Worm (Caenorhabditis elegans) whole organism, L3 larva: ENCODE measurements around the gene csn-1.

Experiments
- R02D3.7 ChIP-seq: fragments of 150-350 bp; optimal IDR thresholded peaks from 2 replicates; lab custom pipeline; 2014; ENCODE audit warnings: missing biosample characterization, missing genetic modification characterization
- aly-2 ChIP-seq: fragments of 150-350 bp; optimal IDR thresholded peaks from 2 replicates; lab custom pipeline; 2014; ENCODE audit warnings: missing biosample characterization, missing genetic modification characterization
- ama-1 ChIP-seq: fragments of 150-350 bp; optimal IDR thresholded peaks from 2 replicates; lab custom pipeline; 2018
- ceh-16 ChIP-seq: sonication (generic microtip); optimal IDR thresholded peaks from 2 replicates; lab custom pipeline; 2017; ENCODE audit warnings: missing biosample characterization, missing genetic modification characterization
- daf-12 ChIP-seq: fragments of 150-350 bp; optimal IDR thresholded peaks from 2 replicates; lab custom pipeline; 2014; ENCODE audit warnings: missing biosample characterization, missing genetic modification reagents, missing genetic modification characterization
- egl-27 ChIP-seq: sonication (generic microtip); optimal IDR thresholded peaks from 4 replicates; lab custom pipeline; 2017; ENCODE audit warnings: missing biosample characterization, missing genetic modification reagents, missing genetic modification characterization
- mml-1 ChIP-seq: fragments of 150-350 bp; sonication (generic microtip); optimal IDR thresholded peaks from 3 replicates; lab custom pipeline; 2014; ENCODE audit warnings: missing biosample characterization, missing genetic modification characterization
- nhr-43 ChIP-seq: sonication (generic microtip); optimal IDR thresholded peaks from 2 replicates; lab custom pipeline; 2016; ENCODE audit warnings: mild to moderate bottlenecking, missing genetic modification characterization, missing compliant biosample characterization; ENCODE audit not compliant: poor library complexity, severe bottlenecking
- pha-4 ChIP-seq: fragments of 150-350 bp; optimal IDR thresholded peaks from 2 replicates; lab custom pipeline; 2014; ENCODE audit warnings: missing biosample characterization, missing genetic modification reagents, missing genetic modification characterization
- pqm-1 ChIP-seq: fragments of 150-350 bp; optimal IDR thresholded peaks from 2 replicates; lab custom pipeline; 2017; ENCODE audit warnings: missing biosample characterization, missing genetic modification characterization, inconsistent platforms
- sea-2 ChIP-seq: fragments of 150-350 bp; sonication (generic microtip); optimal IDR thresholded peaks from 4 replicates; lab custom pipeline; 2014; ENCODE audit warnings: missing biosample characterization, missing genetic modification reagents, missing genetic modification characterization
- skn-1 ChIP-seq: fragments of 150-350 bp; optimal IDR thresholded peaks from 2 replicates; lab custom pipeline; 2014; ENCODE audit warnings: missing biosample characterization, missing genetic modification characterization
- snpc-4 ChIP-seq: fragments of 150-350 bp; optimal IDR thresholded peaks from 2 replicates; lab custom pipeline; 2014; ENCODE audit warnings: missing biosample characterization, missing genetic modification characterization

- TF ChIP-seq snpc-4 (tag; lab: Kevin White, UChicago) (no peak), skn-1 (no peak), aly-2 (tag; lab: Kevin White, UChicago) (no peak), ama-1 (lab: Kevin White, UChicago) (no peak), daf-12 (tag; lab: Kevin White, UChicago) (no peak), mml-1 (tag; lab: Kevin White, UChicago) (no peak), nhr-43 (tag; lab: Kevin White, UChicago) (no peak), pqm-1 (tag; lab: Kevin White, UChicago) (no peak), egl-27 (tag; lab: Kevin White, UChicago) (no peak), ceh-16 (no peak), R02D3.7 (no peak), sea-2 (GFP tag; lab: Kevin White, UChicago) (no peak), pha-4 (tag; lab: Kevin White, UChicago) (no peak)
Measured at ce11 chrV:17831350-17831749, 39.1 kb downstream of the csn-1 start, which contains the start of gene srh-303.
